Worm (Caenorhabditis elegans): ENCODE measurements around the gene T12A7.9.
A peak's percentile ranks its signal among the peaks of the same experiment; 100 is the strongest.

The T12A7.9 gene

ce11 chrIV:11793170-11793569, 37.4 kb upstream of the T12A7.9 start:
- TF ChIP-seq lin-39 (tag; optimal IDR thresholded peaks at IDR 0.05) (peak; percentile 67), nfya-1 (tag; optimal IDR thresholded peaks at IDR 0.05; ENCODE audit: insufficient read depth) (peak; percentile 76), hmg-11 (tag; optimal IDR thresholded peaks at IDR 0.05) (peak; percentile 16), lsy-12 (tag; optimal IDR thresholded peaks at IDR 0.05) (no peak), unc-39 (tag; optimal IDR thresholded peaks at IDR 0.05) (no peak), unc-62 (GFP tag; optimal IDR thresholded peaks at IDR 0.05) (no peak), fos-1 (tag; optimal IDR thresholded peaks at IDR 0.05) (no peak), ceh-82 (tag; optimal IDR thresholded peaks at IDR 0.05) (no peak), eor-1 (tag; optimal IDR thresholded peaks at IDR 0.05) (no peak), snpc-4 (tag; optimal IDR thresholded peaks at IDR 0.05) (no peak), ceh-16 (tag; optimal IDR thresholded peaks at IDR 0.05) (no peak), mml-1 (tag; optimal IDR thresholded peaks at IDR 0.05) (no peak), nhr-76 (tag; optimal IDR thresholded peaks at IDR 0.05) (no peak), elt-3 (tag; optimal IDR thresholded peaks at IDR 0.05) (no peak), elt-1 (tag; optimal IDR thresholded peaks at IDR 0.05) (no peak), fkh-10 (GFP tag; optimal IDR thresholded peaks at IDR 0.05) (peak; percentile 32), ama-1 (optimal IDR thresholded peaks at IDR 0.05) (no peak), fkh-2 (tag; optimal IDR thresholded peaks at IDR 0.05) (no peak)

DNA sequence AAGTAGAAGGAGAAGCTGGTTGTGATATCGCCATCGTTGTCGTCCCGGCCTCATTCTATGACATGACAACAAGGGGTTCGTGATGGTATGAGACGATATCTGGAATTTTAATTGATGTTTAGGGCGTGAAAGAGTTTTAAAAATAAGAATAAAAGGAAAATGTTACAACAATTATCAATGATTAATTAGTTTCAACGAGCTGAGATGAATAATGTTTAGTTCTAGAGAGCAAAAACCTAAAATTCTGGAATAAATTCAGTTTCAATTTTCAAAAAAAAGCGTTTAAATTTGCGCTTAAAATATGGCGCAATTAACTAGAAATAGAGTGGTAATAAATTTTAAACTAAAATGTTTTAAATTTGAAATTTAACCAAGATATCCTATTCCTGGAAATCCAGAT, 36.7 kb upstream of the T12A7.9 start, which contains the start of gene H01G02.3:
Gene H01G02.3, minus strand, starts transcription at position 101 of the 400 bp plus-strand sequence.
- TF ChIP-seq pha-4 (tag; optimal IDR thresholded peaks at IDR 0.05) (no peak), nhr-28 (tag; optimal IDR thresholded peaks at IDR 0.05) (no peak), ZK546.5 (tag; optimal IDR thresholded peaks at IDR 0.05) (no peak), zag-1 (tag; optimal IDR thresholded peaks at IDR 0.05) (no peak), daf-12 (tag; optimal IDR thresholded peaks at IDR 0.05) (no peak), ama-1 (optimal IDR thresholded peaks at IDR 0.05) (no peak), nhr-237 (tag; optimal IDR thresholded peaks at IDR 0.05) (no peak), unc-39 (tag; optimal IDR thresholded peaks at IDR 0.05) (no peak), egl-27 (tag; optimal IDR thresholded peaks at IDR 0.05) (no peak), unc-62 (GFP tag; optimal IDR thresholded peaks at IDR 0.05) (no peak), nhr-25 (tag; optimal IDR thresholded peaks at IDR 0.05) (no peak), hmg-11 (tag; optimal IDR thresholded peaks at IDR 0.05) (no peak), fkh-2 (tag; optimal IDR thresholded peaks at IDR 0.05) (no peak), nhr-43 (tag; optimal IDR thresholded peaks at IDR 0.05; ENCODE audit: poor library complexity, severe bottlenecking) (no peak), nhr-23 (tag; optimal IDR thresholded peaks at IDR 0.05) (no peak), aly-2 (tag; optimal IDR thresholded peaks at IDR 0.05) (no peak), pqm-1 (tag; optimal IDR thresholded peaks at IDR 0.05) (no peak), nhr-67 (tag; optimal IDR thresholded peaks at IDR 0.05) (no peak)

DNA sequence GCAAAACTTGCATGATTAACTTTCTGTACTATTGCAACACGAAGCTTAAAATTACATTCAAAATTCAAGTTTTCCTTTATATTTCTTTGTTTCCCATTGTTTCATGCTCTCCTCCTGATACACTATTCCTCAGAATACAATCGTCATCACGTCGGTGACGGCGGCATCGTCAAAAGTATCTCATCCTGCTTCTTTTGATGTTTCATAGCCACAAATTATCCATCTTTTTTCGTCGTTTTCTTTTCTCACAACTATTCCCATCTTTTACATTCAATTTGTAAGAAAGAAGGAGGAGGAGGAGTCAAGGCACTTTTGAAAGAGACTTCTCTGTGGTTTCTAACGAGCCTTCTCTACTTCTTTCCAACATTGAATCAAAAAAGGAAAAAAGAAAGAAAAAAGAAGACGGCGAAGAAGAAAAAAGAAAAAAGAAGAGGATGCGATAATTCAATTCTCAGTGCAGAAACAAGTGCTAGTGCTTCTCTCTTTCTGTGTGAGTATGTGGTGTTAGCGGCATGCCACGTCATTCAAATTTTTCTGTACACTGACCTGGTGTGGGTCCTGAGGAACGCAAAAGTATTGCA, 32.7 kb upstream of the T12A7.9 start:
- TF ChIP-seq nhr-11 (tag; optimal IDR thresholded peaks at IDR 0.05), result no peak
- TF ChIP-seq nhr-237 (tag; optimal IDR thresholded peaks at IDR 0.05), result no peak
- TF ChIP-seq ceh-28 (tag; optimal IDR thresholded peaks at IDR 0.05), result no peak
- peak; percentile 40 for TF ChIP-seq nfya-1 (tag; optimal IDR thresholded peaks at IDR 0.05; ENCODE audit: insufficient read depth)
- peak; percentile 1 for TF ChIP-seq snpc-4 (tag; optimal IDR thresholded peaks at IDR 0.05)
- TF ChIP-seq ztf-4 (tag; optimal IDR thresholded peaks at IDR 0.05), result no peak
- peak; percentile 84 for TF ChIP-seq fkh-10 (GFP tag; optimal IDR thresholded peaks at IDR 0.05)
- TF ChIP-seq lsy-12 (tag; optimal IDR thresholded peaks at IDR 0.05), result no peak
- no peak for TF ChIP-seq pqm-1 (tag; optimal IDR thresholded peaks at IDR 0.05)

- TF ChIP-seq egl-5 (tag; optimal IDR thresholded peaks at IDR 0.05) (peak; percentile 81), nhr-76 (tag; optimal IDR thresholded peaks at IDR 0.05) (no peak)
Measured at ce11 chrIV:11787793-11788192, 32.0 kb upstream of the T12A7.9 start.
